Fruit fly (Drosophila melanogaster) whole organism, pupa: ENCODE data around the gene CG13358.
A peak's percentile ranks its signal among the peaks of the same experiment; 100 is the strongest.

Experiments
- CG12605 ChIP-seq: fragments of 200-800 bp; sonication (Bioruptor generic); IDR thresholded peaks from 2 replicates; pipeline ENCODE4 v1.3.6; 2022; ENCODE audit warnings: missing biosample characterization, missing genetic modification characterization
- CG13204 ChIP-seq: fragments of 200-800 bp; sonication (Bioruptor generic); optimal IDR thresholded peaks from 2 replicates; lab custom pipeline; 2018; ENCODE audit warnings: missing biosample characterization, mild to moderate bottlenecking, missing genetic modification characterization, moderate library complexity
- CG15710 ChIP-seq: fragments of 200-800 bp; sonication (Bioruptor generic); optimal IDR thresholded peaks from 2 replicates; lab custom pipeline; 2018; ENCODE audit warnings: missing biosample characterization, mild to moderate bottlenecking, missing genetic modification characterization, moderate library complexity
- CG32121 ChIP-seq: fragments of 200-800 bp; sonication (Bioruptor generic); IDR thresholded peaks from 2 replicates; pipeline ENCODE4 v1.3.6; 2022; ENCODE audit warnings: missing biosample characterization, missing genetic modification characterization
- CG8301 ChIP-seq: fragments of 200-800 bp; sonication (Bioruptor generic); optimal IDR thresholded peaks from 2 replicates; lab custom pipeline; 2018; ENCODE audit warnings: missing biosample characterization, mild to moderate bottlenecking, missing genetic modification characterization
- EcR ChIP-seq: fragments of 200-800 bp; sonication (Bioruptor generic); optimal IDR thresholded peaks from 3 replicates; lab custom pipeline; 2019; ENCODE audit warnings: missing biosample characterization, missing genetic modification characterization, mild to moderate bottlenecking, moderate library complexity, missing genetic modification reagents
- Ets98B ChIP-seq: fragments of 200-800 bp; sonication (Bioruptor generic); IDR thresholded peaks from 2 replicates; pipeline ENCODE4 v1.3.6; 2022; ENCODE audit warnings: missing biosample characterization, missing genetic modification characterization
- Pif1A ChIP-seq: fragments of 200-800 bp; sonication (Bioruptor generic); optimal IDR thresholded peaks from 3 replicates; lab custom pipeline; 2016; ENCODE audit warnings: missing biosample characterization, missing genetic modification characterization
- Snoo ChIP-seq: fragments of 200-800 bp; sonication (Bioruptor generic); optimal IDR thresholded peaks from 3 replicates; lab custom pipeline; 2017; ENCODE audit warnings: missing biosample characterization, mild to moderate bottlenecking, missing genetic modification characterization, inconsistent platforms
- gl ChIP-seq: fragments of 200-800 bp; sonication (Bioruptor generic); optimal IDR thresholded peaks from 2 replicates; lab custom pipeline; 2018; ENCODE audit warnings: missing biosample characterization, mild to moderate bottlenecking, missing genetic modification characterization

DNA sequence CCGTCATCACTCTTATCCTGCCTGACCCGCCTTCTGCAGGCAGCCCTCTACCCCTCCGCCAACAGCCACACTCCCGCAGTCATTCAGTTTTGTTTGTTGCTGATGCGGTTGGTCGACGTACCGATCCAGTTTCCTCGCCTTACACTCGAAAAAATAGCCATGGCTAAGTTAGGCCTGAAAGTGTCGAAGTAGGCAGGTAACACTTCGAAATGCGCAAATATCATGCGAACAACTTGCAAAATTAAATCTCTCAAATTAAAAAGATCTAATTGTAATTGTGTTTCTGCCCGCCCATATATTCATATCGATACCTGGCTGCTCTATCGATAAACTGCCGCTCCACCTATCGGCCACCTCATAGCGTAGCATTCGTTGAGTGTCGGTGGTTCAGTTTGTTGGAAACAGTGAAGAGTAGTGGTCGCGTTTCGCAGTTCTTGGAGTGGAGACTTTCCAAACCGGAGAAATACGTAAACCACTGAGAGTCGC is 35.0 kb downstream of the CG13358 start, which contains the start of gene fz3:
- peak; percentile 68 for TF ChIP-seq CG15710 (tag; lab: Kevin White, UChicago)
- peak; percentile 64 for TF ChIP-seq CG8301 (tag; lab: Kevin White, UChicago)
- peak; percentile 78 for TF ChIP-seq Pif1A (GFP tag; lab: Kevin White, UChicago)
- peak; percentile 62 for TF ChIP-seq EcR (GFP tag; lab: Kevin White, UChicago)
- TF ChIP-seq CG12605 (GFP tag; lab: Robert Waterston, UW): peak; percentile 46; the same call in 1 of the 2 replicates
- TF ChIP-seq Snoo (tag; lab: Kevin White, UChicago): peak; percentile 61
- TF ChIP-seq gl (tag; lab: Kevin White, UChicago): peak; percentile 60
- no peak for TF ChIP-seq CG32121 (GFP tag; lab: Robert Waterston, UW)
- peak; percentile 78 for TF ChIP-seq Ets98B (GFP tag; lab: Robert Waterston, UW)
- TF ChIP-seq CG13204 (GFP tag; lab: Kevin White, UChicago): peak; percentile 89
